Fruit fly (Drosophila melanogaster): ENCODE measurements around the gene CG14518.

DNA sequence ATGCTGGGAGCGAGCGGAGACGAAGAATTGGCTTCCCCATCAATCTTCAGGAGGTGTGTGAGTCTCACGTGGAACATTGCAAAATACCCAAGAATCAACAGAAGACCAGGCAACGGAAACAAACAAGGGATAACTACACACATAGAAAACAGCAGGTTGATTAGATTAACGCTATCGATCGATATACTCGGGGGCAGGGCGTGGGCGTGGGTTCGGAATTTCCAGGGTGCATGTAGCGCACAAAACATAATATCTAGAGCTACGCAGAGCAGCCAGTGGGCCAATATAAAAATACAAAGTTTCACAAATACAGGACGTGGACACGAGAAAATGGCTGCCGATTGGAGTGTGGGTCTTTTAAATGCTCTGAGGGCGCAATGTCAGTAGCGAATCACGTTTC is 34.6 kb downstream of the CG14518 start:
- TF ChIP-seq insv (optimal IDR thresholded peaks at IDR 0.05) (no peak), psq (optimal IDR thresholded peaks at IDR 0.05) (no peak), Myc (optimal IDR thresholded peaks at IDR 0.05) (no peak), h (optimal IDR thresholded peaks at IDR 0.05) (no peak), ttk (optimal IDR thresholded peaks at IDR 0.05) (no peak)
